Fruit fly (Drosophila melanogaster) whole organism, embryonic: ENCODE results near the gene Mrgn1.

Source experiments
- Bgb ChIP-seq: fragments of 200-800 bp; sonication (Bioruptor generic); IDR thresholded peaks from 2 replicates; pipeline ENCODE4 v1.3.6; 2022; ENCODE audit warnings: missing biosample characterization, missing genetic modification characterization; ENCODE audit not compliant: partially characterized antibody
- CG10321 ChIP-seq: fragments of 200-800 bp; sonication (Bioruptor generic); IDR thresholded peaks from 2 replicates; pipeline ENCODE4 v1.3.6; 2022; ENCODE audit warnings: missing biosample characterization, missing genetic modification characterization
- CG10366 ChIP-seq: fragments of 200-800 bp; sonication (Bioruptor generic); IDR thresholded peaks from 2 replicates; pipeline ENCODE4 v1.3.6; 2022; ENCODE audit warnings: missing biosample characterization, missing genetic modification characterization
- CG11398 ChIP-seq: fragments of 200-800 bp; sonication (Bioruptor generic); optimal IDR thresholded peaks from 2 replicates; lab custom pipeline; 2016; ENCODE audit warnings: missing biosample characterization, missing genetic modification characterization
- CG11560 ChIP-seq: fragments of 200-800 bp; sonication (Bioruptor generic); IDR thresholded peaks from 3 replicates; pipeline ENCODE4 v1.3.6; 2022; ENCODE audit warnings: missing biosample characterization, missing genetic modification characterization
- CG12071 ChIP-seq: fragments of 200-800 bp; sonication (Bioruptor generic); optimal IDR thresholded peaks from 3 replicates; lab custom pipeline; 2018; ENCODE audit warnings: missing biosample characterization, mild to moderate bottlenecking, missing genetic modification characterization
- CG12104 ChIP-seq: fragments of 200-800 bp; sonication (Bioruptor generic); optimal IDR thresholded peaks from 3 replicates; lab custom pipeline; 2016; ENCODE audit warnings: missing biosample characterization, missing genetic modification characterization
- CG1233 ChIP-seq: fragments of 200-800 bp; sonication (Bioruptor generic); optimal IDR thresholded peaks from 4 replicates; lab custom pipeline; 2018; ENCODE audit warnings: missing biosample characterization, mild to moderate bottlenecking, missing genetic modification characterization
- CG12391 ChIP-seq: fragments of 200-800 bp; sonication (Bioruptor generic); optimal IDR thresholded peaks from 3 replicates; lab custom pipeline; 2018; ENCODE audit warnings: missing biosample characterization, mild to moderate bottlenecking, missing genetic modification characterization, moderate library complexity
- CG1603 ChIP-seq: fragments of 200-800 bp; sonication (Bioruptor generic); optimal IDR thresholded peaks from 2 replicates; lab custom pipeline; 2019; ENCODE audit warnings: missing biosample characterization, mild to moderate bottlenecking, missing genetic modification characterization, moderate library complexity
- CG16815 ChIP-seq: fragments of 200-800 bp; sonication (Bioruptor generic); optimal IDR thresholded peaks from 3 replicates; lab custom pipeline; 2017; ENCODE audit warnings: missing biosample characterization, mild to moderate bottlenecking, missing genetic modification characterization
- CG17359 ChIP-seq: fragments of 200-800 bp; sonication (Bioruptor generic); optimal IDR thresholded peaks from 3 replicates; lab custom pipeline; 2018; ENCODE audit warnings: missing biosample characterization, mild to moderate bottlenecking, missing genetic modification characterization, moderate library complexity
- CG17912 ChIP-seq: fragments of 200-800 bp; sonication (Bioruptor generic); optimal IDR thresholded peaks from 2 replicates; lab custom pipeline; 2018; ENCODE audit warnings: missing biosample characterization, mild to moderate bottlenecking, missing genetic modification characterization
- CG30020 ChIP-seq: fragments of 200-800 bp; optimal IDR thresholded peaks from 2 replicates; lab custom pipeline; 2019; ENCODE audit warnings: missing biosample characterization, mild to moderate bottlenecking, missing genetic modification characterization, moderate library complexity
- CG30403 ChIP-seq: fragments of 200-800 bp; sonication (Bioruptor generic); optimal IDR thresholded peaks from 3 replicates; lab custom pipeline; 2016; ENCODE audit warnings: missing biosample characterization, missing genetic modification characterization
- CG34422 ChIP-seq: fragments of 200-800 bp; sonication (Bioruptor generic); IDR thresholded peaks from 3 replicates; pipeline ENCODE4 v1.3.6; 2022; ENCODE audit warnings: missing biosample characterization, missing genetic modification characterization
- CG6854 ChIP-seq: fragments of 200-800 bp; sonication (Bioruptor generic); optimal IDR thresholded peaks from 3 replicates; lab custom pipeline; 2017; ENCODE audit warnings: missing biosample characterization, mild to moderate bottlenecking, missing genetic modification characterization
- CG9215 ChIP-seq: fragments of 200-800 bp; sonication (Bioruptor generic); IDR thresholded peaks from 2 replicates; pipeline ENCODE4 v1.3.6; 2022; ENCODE audit warnings: missing biosample characterization, missing genetic modification characterization
- CoRest ChIP-seq: fragments of 200-800 bp; sonication (Bioruptor generic); optimal IDR thresholded peaks from 3 replicates; lab custom pipeline; 2018; ENCODE audit warnings: missing biosample characterization, mild to moderate bottlenecking, missing genetic modification characterization, moderate library complexity
- D19A ChIP-seq: fragments of 200-800 bp; optimal IDR thresholded peaks from 3 replicates; lab custom pipeline; 2019; ENCODE audit warnings: missing biosample characterization, mild to moderate bottlenecking, missing genetic modification characterization, moderate library complexity
- D19B ChIP-seq: fragments of 200-800 bp; sonication (Bioruptor generic); optimal IDR thresholded peaks from 2 replicates; lab custom pipeline; 2017; ENCODE audit warnings: missing biosample characterization, mild to moderate bottlenecking, missing genetic modification characterization
- Deaf1 ChIP-seq: fragments of 200-800 bp; optimal IDR thresholded peaks from 3 replicates; lab custom pipeline; 2019; ENCODE audit warnings: missing biosample characterization, mild to moderate bottlenecking, missing genetic modification characterization, moderate library complexity
- Ets97D ChIP-seq: fragments of 200-800 bp; sonication (Bioruptor generic); optimal IDR thresholded peaks from 3 replicates; lab custom pipeline; 2016; ENCODE audit warnings: missing biosample characterization, missing genetic modification characterization
- Hmr ChIP-seq: fragments of 200-800 bp; sonication (Bioruptor generic); optimal IDR thresholded peaks from 3 replicates; lab custom pipeline; 2017; ENCODE audit warnings: mild to moderate bottlenecking, missing biosample characterization, missing genetic modification reagents, missing genetic modification characterization
- Hsf ChIP-seq: fragments of 200-800 bp; sonication (Bioruptor generic); optimal IDR thresholded peaks from 3 replicates; lab custom pipeline; 2016; ENCODE audit warnings: missing biosample characterization, missing genetic modification characterization
- Mad ChIP-seq: fragments of 200-800 bp; sonication (Bioruptor generic); optimal IDR thresholded peaks from 2 replicates; lab custom pipeline; 2016; ENCODE audit warnings: missing biosample characterization, missing genetic modification characterization
- NC2α ChIP-seq: fragments of 200-800 bp; sonication (Bioruptor generic); optimal IDR thresholded peaks from 2 replicates; lab custom pipeline; 2016; ENCODE audit warnings: missing biosample characterization, missing genetic modification characterization
- Nf-YB ChIP-seq: fragments of 200-800 bp; sonication (Bioruptor generic); optimal IDR thresholded peaks from 3 replicates; lab custom pipeline; 2019; ENCODE audit warnings: missing biosample characterization, mild to moderate bottlenecking, missing genetic modification characterization, moderate library complexity
- Rfx ChIP-seq: fragments of 200-800 bp; sonication (Bioruptor generic); IDR thresholded peaks from 2 replicates; pipeline ENCODE4 v1.3.6; 2022; ENCODE audit warnings: missing biosample characterization, missing genetic modification characterization
- Sry-δ ChIP-seq: fragments of 200-800 bp; sonication (Bioruptor generic); optimal IDR thresholded peaks from 2 replicates; lab custom pipeline; 2016; ENCODE audit warnings: missing biosample characterization, missing genetic modification characterization
- TFAM ChIP-seq: fragments of 200-800 bp; sonication (Bioruptor generic); optimal IDR thresholded peaks from 2 replicates; lab custom pipeline; 2017; ENCODE audit warnings: missing biosample characterization, missing genetic modification characterization, inconsistent platforms
- Xbp1 ChIP-seq: fragments of 200-800 bp; sonication (Bioruptor generic); optimal IDR thresholded peaks from 3 replicates; lab custom pipeline; 2016; ENCODE audit warnings: missing biosample characterization, mild to moderate bottlenecking, missing genetic modification characterization
- ac ChIP-seq: fragments of 200-800 bp; sonication (Bioruptor generic); optimal IDR thresholded peaks from 3 replicates; lab custom pipeline; 2017; ENCODE audit warnings: missing biosample characterization, mild to moderate bottlenecking, missing genetic modification characterization
- ato ChIP-seq: fragments of 200-800 bp; sonication (Bioruptor generic); IDR thresholded peaks from 2 replicates; pipeline ENCODE4 v1.3.6; 2022; ENCODE audit warnings: missing biosample characterization, missing genetic modification characterization; ENCODE audit not compliant: partially characterized antibody
- cato ChIP-seq: fragments of 200-800 bp; sonication (Bioruptor generic); optimal IDR thresholded peaks from 2 replicates; lab custom pipeline; 2016; ENCODE audit warnings: missing biosample characterization, missing genetic modification characterization, borderline replicate concordance
- cg ChIP-seq: fragments of 200-800 bp; sonication (Bioruptor generic); optimal IDR thresholded peaks from 3 replicates; lab custom pipeline; 2019; ENCODE audit warnings: missing biosample characterization, mild to moderate bottlenecking, missing genetic modification characterization, moderate library complexity
- danr ChIP-seq: fragments of 200-800 bp; sonication (Bioruptor generic); IDR thresholded peaks from 2 replicates; pipeline ENCODE4 v1.3.6; 2022; ENCODE audit warnings: missing biosample characterization, missing genetic modification characterization
- dmrt11E ChIP-seq: fragments of 200-800 bp; sonication (Bioruptor generic); optimal IDR thresholded peaks from 3 replicates; lab custom pipeline; 2018; ENCODE audit warnings: missing biosample characterization, mild to moderate bottlenecking, missing genetic modification characterization, moderate library complexity
- dmrt99B ChIP-seq: fragments of 200-800 bp; sonication (Bioruptor generic); optimal IDR thresholded peaks from 2 replicates; lab custom pipeline; 2018; ENCODE audit warnings: missing biosample characterization, mild to moderate bottlenecking, missing genetic modification characterization, moderate library complexity
- emc ChIP-seq: fragments of 200-800 bp; sonication (Bioruptor generic); optimal IDR thresholded peaks from 2 replicates; lab custom pipeline; 2016; ENCODE audit warnings: missing biosample characterization, missing genetic modification characterization
- gro ChIP-seq: fragments of 200-800 bp; sonication (Bioruptor generic); optimal IDR thresholded peaks from 2 replicates; lab custom pipeline; 2016; ENCODE audit warnings: missing biosample characterization, missing genetic modification characterization
- jumu ChIP-seq: fragments of 200-800 bp; sonication (Bioruptor generic); optimal IDR thresholded peaks from 3 replicates; lab custom pipeline; 2016; ENCODE audit warnings: missing biosample characterization, missing genetic modification characterization
- kay ChIP-seq: fragments of 200-800 bp; sonication (Bioruptor generic); optimal IDR thresholded peaks from 2 replicates; lab custom pipeline; 2016; ENCODE audit warnings: missing biosample characterization, missing genetic modification characterization
- klu ChIP-seq: fragments of 200-800 bp; sonication (Bioruptor generic); IDR thresholded peaks from 2 replicates; pipeline ENCODE4 v1.3.6; 2022; ENCODE audit warnings: missing biosample characterization, missing genetic modification characterization
- nerfin-2 ChIP-seq: fragments of 200-800 bp; sonication (Bioruptor generic); IDR thresholded peaks from 2 replicates; pipeline ENCODE4 v1.3.6; 2022; ENCODE audit warnings: missing biosample characterization, missing genetic modification characterization; ENCODE audit not compliant: partially characterized antibody
- prd ChIP-seq, 3 experiments: fragments of >200 bp in 2 of 3; fragments of 200-800 bp in 1 of 3; sonication (Bioruptor generic) in 1 of 3; optimal IDR thresholded peaks in 2 of 3; IDR thresholded peaks in 1 of 3; 2 replicates in 2 of 3; 3 replicates in 1 of 3; pipeline versions ENCODE4 v1.3.6 to Lab custom; 2017 to 2022; ENCODE audit warnings: missing biosample characterization in 1 of 3, missing genetic modification characterization in 1 of 3
- pum ChIP-seq: fragments of 200-800 bp; sonication (Bioruptor generic); optimal IDR thresholded peaks from 2 replicates; lab custom pipeline; 2016; ENCODE audit warnings: missing biosample characterization, missing genetic modification characterization
- vfl ChIP-seq: fragments of 200-800 bp; sonication (Bioruptor generic); optimal IDR thresholded peaks from 2 replicates; lab custom pipeline; 2016; ENCODE audit warnings: missing biosample characterization, missing genetic modification characterization

The Mrgn1 gene

dm6 chrX:13748906-13749872, 27.4 kb upstream of the Mrgn1 start (continued):
- TF ChIP-seq CG34422 (GFP tag; lab: Robert Waterston, UW) (peak; percentile 71; the same call in 1 of the 3 replicates), D19A (peak; percentile 60), CG6854 (GFP tag; lab: Kevin White, UChicago) (peak; percentile 63), CG10366 (GFP tag; lab: Robert Waterston, UW) (peak; percentile 59), klu (GFP tag; lab: Robert Waterston, UW) (peak; percentile 24; the same call in 1 of the 2 replicates), cg (GFP tag; lab: Kevin White, UChicago) (peak; percentile 33), dmrt11E (tag; lab: Kevin White, UChicago) (peak; percentile 43), Hsf (GFP tag; lab: Kevin White, UChicago) (peak; percentile 50), Xbp1 (GFP tag; lab: Kevin White, UChicago) (peak; percentile 42), CG12104 (GFP tag; lab: Kevin White, UChicago) (peak; percentile 50), CG17912 (GFP tag; lab: Kevin White, UChicago) (no peak), gro (GFP tag; lab: Kevin White, UChicago) (no peak), ato (GFP tag; lab: Robert Waterston, UW) (no peak), danr (GFP tag; lab: Robert Waterston, UW) (no peak), D19B (GFP tag; lab: Kevin White, UChicago) (peak; percentile 50), CG10321 (GFP tag; lab: Robert Waterston, UW) (peak; percentile 37; the same call in 1 of the 2 replicates), CG17359 (tag; lab: Kevin White, UChicago) (peak; percentile 66), cato (GFP tag; lab: Kevin White, UChicago) (no peak), Ets97D (no peak), CG30403 (GFP tag; lab: Kevin White, UChicago) (peak; percentile 77), CG12391 (tag; lab: Kevin White, UChicago) (peak; percentile 75), NC2α (GFP tag; lab: Kevin White, UChicago) (no peak), Sry-δ (GFP tag; lab: Kevin White, UChicago) (no peak), prd (optimal IDR thresholded peaks at IDR 0.05; lab: Kevin White, UChicago) (no peak), prd (GFP tag; IDR thresholded peaks at IDR 0.05; lab: Robert Waterston, UW) (peak; percentile 70), jumu (GFP tag; lab: Kevin White, UChicago) (no peak), ac (no peak), CG12071 (GFP tag; lab: Kevin White, UChicago) (no peak), CG9215 (GFP tag; lab: Robert Waterston, UW) (peak; percentile 63), emc (no peak), kay (GFP tag; lab: Kevin White, UChicago) (peak; percentile 19), Rfx (GFP tag; lab: Robert Waterston, UW) (peak; percentile 88), pum (GFP tag; lab: Kevin White, UChicago) (no peak), vfl (GFP tag; lab: Kevin White, UChicago) (no peak), Mad (GFP tag; lab: Kevin White, UChicago) (peak; percentile 31), dmrt99B (tag; lab: Kevin White, UChicago) (peak; percentile 81), CG11398 (GFP tag; lab: Kevin White, UChicago) (no peak), CG11560 (tag; lab: Robert Waterston, UW) (no peak), TFAM (GFP tag; lab: Kevin White, UChicago) (no peak), CG16815 (GFP tag; lab: Kevin White, UChicago) (peak; percentile 7), Deaf1 (tag; lab: Kevin White, UChicago) (peak; percentile 49), CG1233 (GFP tag; lab: Kevin White, UChicago) (peak; percentile 29), CoRest (tag; lab: Kevin White, UChicago) (peak; percentile 80), Bgb (no peak), CG1603 (tag; lab: Kevin White, UChicago) (peak; percentile 59), nerfin-2 (GFP tag; lab: Robert Waterston, UW) (no peak), CG30020 (tag; lab: Kevin White, UChicago) (peak; percentile 6), Hmr (peak; percentile 81), Nf-YB (GFP tag; lab: Kevin White, UChicago) (peak; percentile 60)
